Worm (Caenorhabditis elegans): Measurements from ENCODE around the gene twk-43.

Gene twk-43

ce11 chrV:13330919-13331318, 15.2 kb upstream of the twk-43 start, which contains the start of gene nhr-129:
TSS of gene nhr-129 (minus strand) at chrV:13331019.
- no peak for TF ChIP-seq unc-62 (GFP tag; optimal IDR thresholded peaks at IDR 0.05)

- TF ChIP-seq unc-62 (GFP tag; optimal IDR thresholded peaks at IDR 0.05): no peak
These were observed 12.5 kb upstream of the twk-43 start, which contains the start of gene nhr-168 for ce11 chrV:13333386-13334180. TSS of gene nhr-168 (minus strand) at chrV:13333871.

- TF ChIP-seq unc-62 (GFP tag; optimal IDR thresholded peaks at IDR 0.05): no peak
These were observed 11.6 kb upstream of the twk-43 start for ce11 chrV:13334447-13334846.

- no peak for TF ChIP-seq unc-62 (GFP tag; optimal IDR thresholded peaks at IDR 0.05)
These were observed 10.1 kb upstream of the twk-43 start, which contains the start of gene C50B6.9 for ce11 chrV:13335883-13336419. TSS of gene C50B6.9 (plus strand) at chrV:13336369.

- TF ChIP-seq unc-62 (GFP tag; optimal IDR thresholded peaks at IDR 0.05): no peak
These were observed 8.0 kb upstream of the twk-43 start for ce11 chrV:13338037-13338436.

ce11 chrV:13339633-13340290, 6.3 kb upstream of the twk-43 start, which contains the start of the genes str-4 and lgc-48:
TSS of gene str-4 (minus strand) at chrV:13339733.
TSS of gene lgc-48 (plus strand) at chrV:13340240.
- no peak for TF ChIP-seq unc-62 (GFP tag; optimal IDR thresholded peaks at IDR 0.05)

- TF ChIP-seq unc-62 (GFP tag; optimal IDR thresholded peaks at IDR 0.05): no peak
These were observed 3.8 kb upstream of the twk-43 start for ce11 chrV:13342235-13342634.

ce11 chrV:13350302-13350701, 4.2 kb downstream of the twk-43 start:
- TF ChIP-seq unc-62 (GFP tag; optimal IDR thresholded peaks at IDR 0.05): no peak

- TF ChIP-seq unc-62 (GFP tag; optimal IDR thresholded peaks at IDR 0.05): no peak
These were observed 5.7 kb downstream of the twk-43 start for ce11 chrV:13351773-13352172.

- no peak for TF ChIP-seq unc-62 (GFP tag; optimal IDR thresholded peaks at IDR 0.05)
These were observed 6.3 kb downstream of the twk-43 start for ce11 chrV:13352415-13352814.

ce11 chrV:13356210-13356609, 10.1 kb downstream of the twk-43 start:
- TF ChIP-seq unc-62 (GFP tag; optimal IDR thresholded peaks at IDR 0.05): no peak

ce11 chrV:13357652-13358281, 11.7 kb downstream of the twk-43 start, which contains the start of gene F32H5.1:
TSS of gene F32H5.1 (minus strand) at chrV:13358037.
- no peak for TF ChIP-seq unc-62 (GFP tag; optimal IDR thresholded peaks at IDR 0.05)

ce11 chrV:13358823-13359592, 12.9 kb downstream of the twk-43 start, which contains the start of gene F32H5.3:
TSS of gene F32H5.3 (plus strand) at chrV:13359335.
- no peak for TF ChIP-seq unc-62 (GFP tag; optimal IDR thresholded peaks at IDR 0.05)

- no peak for TF ChIP-seq unc-62 (GFP tag; optimal IDR thresholded peaks at IDR 0.05)
These were observed 14.2 kb downstream of the twk-43 start, which contains the start of gene F32H5.4 for ce11 chrV:13360254-13360653. TSS of gene F32H5.4 (plus strand) at chrV:13360554.

- TF ChIP-seq unc-62 (GFP tag; optimal IDR thresholded peaks at IDR 0.05): no peak
These were observed 17.3 kb downstream of the twk-43 start, which contains the start of gene srg-46 for ce11 chrV:13363415-13363814. TSS of gene srg-46 (plus strand) at chrV:13363715.

Measured in whole organism, dauer.